Worm (Caenorhabditis elegans) whole organism, L4 larva: ENCODE measurements around the gene snt-2.

Experiments
- F26F4.8 ChIP-seq: fragments of 200-800 bp; sonication (Bioruptor generic); conservative IDR thresholded peaks from 2 replicates; pipeline ENCODE4 v1.3.6; 2022; ENCODE audit warnings: missing genetic modification characterization, missing compliant biosample characterization
- ces-1 ChIP-seq: fragments of 150-350 bp; sonication (generic microtip); optimal IDR thresholded peaks from 4 replicates; lab custom pipeline; 2014; ENCODE audit warnings: missing biosample characterization, missing genetic modification reagents, missing genetic modification characterization

The snt-2 gene

ce11 chrIII:740382-740781 lies 53.2 kb downstream of the snt-2 start, which contains the start of gene idpp-1:
Gene idpp-1 (plus strand): TSS chrIII:740682.
- no peak for TF ChIP-seq ces-1 (GFP tag; lab: Kevin White, UChicago)
- no peak for TF ChIP-seq F26F4.8
- TF ChIP-seq, all 104 proteins: peak for 0
